Fruit fly (Drosophila melanogaster): ENCODE measurements around the gene Ir8a.
A peak's percentile ranks its signal among the peaks of the same experiment; 100 is the strongest.

Gene Ir8a

dm6 chrX:9255964-9256520, 19.7 kb upstream of the Ir8a start, which contains the start of gene ric8a (continued):
- no peak for TF ChIP-seq CG9876 (GFP tag; optimal IDR thresholded peaks at IDR 0.05)
- TF ChIP-seq eyg (GFP tag; optimal IDR thresholded peaks at IDR 0.05) = no peak
- peak; percentile 36; the same call in 1 of the 2 replicates for TF ChIP-seq E2f2 (GFP tag; IDR thresholded peaks at IDR 0.05)
- TF ChIP-seq E2f1 (GFP tag; IDR thresholded peaks at IDR 0.05) = no peak
- TF ChIP-seq stwl (tag; optimal IDR thresholded peaks at IDR 0.05) = peak; percentile 52
- peak; percentile 76 for TF ChIP-seq MESR4 (GFP tag; optimal IDR thresholded peaks at IDR 0.05)
- peak; percentile 36 for TF ChIP-seq Elba2 (GFP tag; optimal IDR thresholded peaks at IDR 0.05)
- peak; percentile 43; the same call in 1 of the 2 replicates for TF ChIP-seq CG32532 (GFP tag; IDR thresholded peaks at IDR 0.05)
- TF ChIP-seq pho (GFP tag; optimal IDR thresholded peaks at IDR 0.05) = no peak
- no peak for TF ChIP-seq cas (GFP tag; IDR thresholded peaks at IDR 0.05)
- no peak for TF ChIP-seq slou (GFP tag; optimal IDR thresholded peaks at IDR 0.05)
- no peak for TF ChIP-seq CG4328 (GFP tag; optimal IDR thresholded peaks at IDR 0.05)
- TF ChIP-seq CrebB (tag; optimal IDR thresholded peaks at IDR 0.05) = no peak
- TF ChIP-seq Gug (GFP tag; IDR thresholded peaks at IDR 0.05) = peak; percentile 12; the same call in 1 of the 4 replicates
- TF ChIP-seq CG11560 (tag; IDR thresholded peaks at IDR 0.05) = no peak
- TF ChIP-seq phol (tag; optimal IDR thresholded peaks at IDR 0.05) = peak; percentile 14
- peak; percentile 48 for TF ChIP-seq Med (GFP tag)
- TF ChIP-seq vfl (GFP tag; optimal IDR thresholded peaks at IDR 0.05) = no peak
- TF ChIP-seq pum (GFP tag; optimal IDR thresholded peaks at IDR 0.05) = no peak
- no peak for TF ChIP-seq Stat92E (GFP tag; optimal IDR thresholded peaks at IDR 0.05)
- peak; percentile 23 for TF ChIP-seq CG17829 (tag; optimal IDR thresholded peaks at IDR 0.05)
- no peak for TF ChIP-seq mam (GFP tag; optimal IDR thresholded peaks at IDR 0.05)
- no peak for TF ChIP-seq Mad (GFP tag; optimal IDR thresholded peaks at IDR 0.05)
- peak; percentile 76 for TF ChIP-seq inv (GFP tag; IDR thresholded peaks at IDR 0.05; ENCODE audit: partially characterized antibody)
- no peak for TF ChIP-seq CG3065 (GFP tag; optimal IDR thresholded peaks at IDR 0.05)
- no peak for TF ChIP-seq Atf3 (GFP tag; optimal IDR thresholded peaks at IDR 0.05)
- no peak for TF ChIP-seq CG18011 (GFP tag; optimal IDR thresholded peaks at IDR 0.05)
- no peak for TF ChIP-seq nom (GFP tag; optimal IDR thresholded peaks at IDR 0.05)
- no peak for TF ChIP-seq seq (GFP tag; IDR thresholded peaks at IDR 0.05)
- peak; percentile 67 for TF ChIP-seq CG14710 (tag; optimal IDR thresholded peaks at IDR 0.05)
- no peak for TF ChIP-seq exex (tag; optimal IDR thresholded peaks at IDR 0.05)
- no peak for TF ChIP-seq CG15696 (tag; optimal IDR thresholded peaks at IDR 0.05)
- TF ChIP-seq HHEX (GFP tag; optimal IDR thresholded peaks at IDR 0.05) = no peak
- TF ChIP-seq row (GFP tag; IDR thresholded peaks at IDR 0.05) = peak; percentile 85
- TF ChIP-seq CG9727 (GFP tag; optimal IDR thresholded peaks at IDR 0.05) = no peak
- TF ChIP-seq h (optimal IDR thresholded peaks at IDR 0.05) = no peak
- TF ChIP-seq vvl (GFP tag; IDR thresholded peaks at IDR 0.05) = peak; percentile 38; the same call in 1 of the 2 replicates
- TF ChIP-seq en (GFP tag; optimal IDR thresholded peaks at IDR 0.05) = no peak
- TF ChIP-seq vnd (GFP tag; IDR thresholded peaks at IDR 0.05; ENCODE audit: partially characterized antibody) = peak; percentile 75
- TF ChIP-seq CG6683 (GFP tag; optimal IDR thresholded peaks at IDR 0.05) = no peak
- TF ChIP-seq CG2712 (tag; optimal IDR thresholded peaks at IDR 0.05) = no peak
- no peak for TF ChIP-seq CG6254 (GFP tag; optimal IDR thresholded peaks at IDR 0.05)
- TF ChIP-seq ato (GFP tag; IDR thresholded peaks at IDR 0.05; ENCODE audit: partially characterized antibody) = peak; percentile 68
- peak; percentile 65; the same call in 2 of the 3 replicates for TF ChIP-seq mld (GFP tag; IDR thresholded peaks at IDR 0.05; ENCODE audit: partially characterized antibody)
- no peak for TF ChIP-seq sug (tag; optimal IDR thresholded peaks at IDR 0.05)
- TF ChIP-seq pan (optimal IDR thresholded peaks at IDR 0.05) = no peak
- no peak for TF ChIP-seq pan (GFP tag; optimal IDR thresholded peaks at IDR 0.05 in 1 of 2, IDR thresholded peaks at IDR 0.05 in 1 of 2)
- TF ChIP-seq bsh (GFP tag; optimal IDR thresholded peaks at IDR 0.05) = no peak
- TF ChIP-seq ab (GFP tag; optimal IDR thresholded peaks at IDR 0.05) = no peak
- no peak for TF ChIP-seq sima (GFP tag; optimal IDR thresholded peaks at IDR 0.05)
- TF ChIP-seq gcm2 (GFP tag; optimal IDR thresholded peaks at IDR 0.05) = no peak
